Worm (Caenorhabditis elegans) whole organism, young adult: ENCODE results near the gene C16C8.9.

Experiments
- K12H6.12 ChIP-seq: fragments of 200-800 bp; sonication (Bioruptor generic); optimal IDR thresholded peaks from 2 replicates; lab custom pipeline; 2018; ENCODE audit warnings: mild to moderate bottlenecking, missing genetic modification characterization, missing compliant biosample characterization
- ama-1 ChIP-seq, 3 experiments: fragments of 150-350 bp in 1 of 3; sonication (generic microtip) in 2 of 3; optimal IDR thresholded peaks; 2 replicates each; lab custom pipeline; 2014 to 2018; ENCODE audit warnings: missing biosample characterization in 2 of 3, missing genetic modification characterization in 2 of 3, missing genetic modification reagents in 2 of 3
- aptf-3 ChIP-seq: fragments of 200-800 bp; sonication (Bioruptor generic); IDR thresholded peaks from 2 replicates; pipeline ENCODE4 v1.3.6; 2022; ENCODE audit warnings: missing genetic modification characterization, missing compliant biosample characterization
- lin-40 ChIP-seq: sonication (generic microtip); optimal IDR thresholded peaks from 2 replicates; lab custom pipeline; 2016; ENCODE audit warnings: missing genetic modification characterization, mild to moderate bottlenecking, missing compliant biosample characterization, missing genotype, missing genetic modification reagents
- nhr-120 ChIP-seq: fragments of 200-800 bp; sonication (Bioruptor generic); IDR thresholded peaks from 2 replicates; pipeline ENCODE4 v1.3.6; 2022; ENCODE audit warnings: missing genetic modification characterization, missing compliant biosample characterization
- nhr-90 ChIP-seq: sonication (generic microtip); optimal IDR thresholded peaks from 2 replicates; lab custom pipeline; 2016; ENCODE audit warnings: missing genotype, mild to moderate bottlenecking, missing genetic modification characterization, missing compliant biosample characterization
- pbrm-1 ChIP-seq: fragments of 200-800 bp; sonication (Bioruptor generic); IDR thresholded peaks from 2 replicates; pipeline ENCODE4 v1.3.6; 2022; ENCODE audit warnings: missing genetic modification reagents, missing genetic modification characterization, missing compliant biosample characterization
- pha-4 ChIP-seq: fragments of 150-350 bp; sonication (generic microtip); optimal IDR thresholded peaks from 2 replicates; lab custom pipeline; 2014; ENCODE audit warnings: missing biosample characterization, missing genetic modification reagents, missing genetic modification characterization
- unc-62 ChIP-seq: fragments of 150-350 bp; optimal IDR thresholded peaks from 2 replicates; lab custom pipeline; 2014; ENCODE audit warnings: missing biosample characterization, missing genetic modification reagents, missing genetic modification characterization

- TF ChIP-seq pbrm-1 (GFP tag; lab: Robert Waterston, UW), result no peak
- no peak for TF ChIP-seq unc-62 (GFP tag; lab: Kevin White, UChicago)
- TF ChIP-seq K12H6.12, result no peak
- no peak for TF ChIP-seq ama-1 (optimal IDR thresholded peaks at IDR 0.05; lab: Kevin White, UChicago)
- no peak for TF ChIP-seq ama-1 (GFP tag; optimal IDR thresholded peaks at IDR 0.05; lab: Kevin White, UChicago)
- TF ChIP-seq aptf-3 (GFP tag; lab: Robert Waterston, UW), result no peak
- TF ChIP-seq lin-40 (tag; lab: Kevin White, UChicago), result no peak
- TF ChIP-seq nhr-120 (GFP tag; lab: Robert Waterston, UW), result no peak
- TF ChIP-seq nhr-90 (tag; lab: Kevin White, UChicago), result no peak
- no peak for TF ChIP-seq pha-4 (tag; lab: Kevin White, UChicago)
Observed at ce11 chrII:3443154-3443553, 19.8 kb downstream of the C16C8.9 start, which contains the start of gene C16C8.22.
